Worm (Caenorhabditis elegans): Measurements from ENCODE around the gene lin-23.

The lin-23 gene

ce11 chrII:6370110-6370509 is 993 bp upstream of the lin-23 start (continued):
- no peak for TF ChIP-seq ama-1 (optimal IDR thresholded peaks at IDR 0.05)
- TF ChIP-seq ama-1 (GFP tag; optimal IDR thresholded peaks at IDR 0.05), result no peak
- TF ChIP-seq ZK185.1 (tag; optimal IDR thresholded peaks at IDR 0.05; ENCODE audit: poor library complexity, severe bottlenecking), result peak; percentile 74
- TF ChIP-seq F39B2.1 (GFP tag; IDR thresholded peaks at IDR 0.05), result no peak
- TF ChIP-seq C17E4.6 (GFP tag; IDR thresholded peaks at IDR 0.05), result no peak
- no peak for TF ChIP-seq lag-1 (GFP tag; IDR thresholded peaks at IDR 0.05)
- TF ChIP-seq fkh-3 (tag; optimal IDR thresholded peaks at IDR 0.05), result no peak
- peak; percentile 64; the same call in 1 of the 2 replicates for TF ChIP-seq rcor-1 (GFP tag; IDR thresholded peaks at IDR 0.05)
- TF ChIP-seq hlh-26 (GFP tag; conservative IDR thresholded peaks at IDR 0.05), result no peak
- TF ChIP-seq madf-6 (GFP tag; IDR thresholded peaks at IDR 0.05), result peak; percentile 81
- peak; percentile 58 for TF ChIP-seq tlf-1 (GFP tag; optimal IDR thresholded peaks at IDR 0.05)
- TF ChIP-seq B0261.1 (tag; optimal IDR thresholded peaks at IDR 0.05), result no peak
- TF ChIP-seq T26A5.8 (tag; optimal IDR thresholded peaks at IDR 0.05), result no peak
- no peak for TF ChIP-seq egl-18 (GFP tag; IDR thresholded peaks at IDR 0.05)
- no peak for TF ChIP-seq F37B4.10 (GFP tag; IDR thresholded peaks at IDR 0.05)
- no peak for TF ChIP-seq hlh-12 (tag; optimal IDR thresholded peaks at IDR 0.05)
- TF ChIP-seq B0019.2 (GFP tag; conservative IDR thresholded peaks at IDR 0.05), result peak; percentile 40; the same call in 1 of the 2 replicates
- no peak for TF ChIP-seq repo-1 (tag; optimal IDR thresholded peaks at IDR 0.05)
- TF ChIP-seq tbp1 (GFP tag; optimal IDR thresholded peaks at IDR 0.05), result peak; percentile 68
- peak; percentile 3 for TF ChIP-seq gei-17 (GFP tag; optimal IDR thresholded peaks at IDR 0.05)
- TF ChIP-seq D2030.7 (GFP tag; IDR thresholded peaks at IDR 0.05), result peak; percentile 85
- no peak for TF ChIP-seq let-607 (tag; optimal IDR thresholded peaks at IDR 0.05)
- no peak for TF ChIP-seq sdz-38 (tag; optimal IDR thresholded peaks at IDR 0.05)
- no peak for TF ChIP-seq F10E7.11 (tag; optimal IDR thresholded peaks at IDR 0.05)
- peak; percentile 38 for TF ChIP-seq snpc-1.3 (tag; optimal IDR thresholded peaks at IDR 0.05; ENCODE audit: insufficient read depth)
- TF ChIP-seq ets-4 (GFP tag; optimal IDR thresholded peaks at IDR 0.05), result no peak
- no peak for TF ChIP-seq hsf-1 (GFP tag; IDR thresholded peaks at IDR 0.05)
- TF ChIP-seq attf-5 (GFP tag; optimal IDR thresholded peaks at IDR 0.05), result peak; percentile 95
- peak; percentile 67 for TF ChIP-seq somi-1 (GFP tag; optimal IDR thresholded peaks at IDR 0.05)
- no peak for TF ChIP-seq hrde-1 (tag; optimal IDR thresholded peaks at IDR 0.05; ENCODE audit: borderline replicate concordance)
- TF ChIP-seq zfh-2 (GFP tag; conservative IDR thresholded peaks at IDR 0.05), result peak; percentile 89
- TF ChIP-seq die-1 (tag; optimal IDR thresholded peaks at IDR 0.05), result no peak
- no peak for TF ChIP-seq nhr-27 (tag; optimal IDR thresholded peaks at IDR 0.05)
- peak; percentile 18 for TF ChIP-seq xnd-1 (tag; optimal IDR thresholded peaks at IDR 0.05)
- no peak for TF ChIP-seq snpc-4 (GFP tag; optimal IDR thresholded peaks at IDR 0.05)
- peak; percentile 31 to 63 (median 53) for TF ChIP-seq snpc-4 (tag; optimal IDR thresholded peaks at IDR 0.05)
- no peak for TF ChIP-seq nhr-179 (tag; optimal IDR thresholded peaks at IDR 0.05)
- no peak for TF ChIP-seq Y56A3A.18 (GFP tag; IDR thresholded peaks at IDR 0.05)
- no peak for TF ChIP-seq nhr-120 (GFP tag; IDR thresholded peaks at IDR 0.05)
- no peak for TF ChIP-seq zim-3 (tag; optimal IDR thresholded peaks at IDR 0.05)
- TF ChIP-seq dpff-1 (tag; optimal IDR thresholded peaks at IDR 0.05), result no peak
- TF ChIP-seq dpl-1 (GFP tag; optimal IDR thresholded peaks at IDR 0.05), result no peak
- TF ChIP-seq aptf-2 (GFP tag; conservative IDR thresholded peaks at IDR 0.05), result no peak
- TF ChIP-seq ceh-27 (GFP tag; optimal IDR thresholded peaks at IDR 0.05), result peak; percentile 78
- TF ChIP-seq nhr-80 (tag; optimal IDR thresholded peaks at IDR 0.05), result peak; percentile 79
- no peak for TF ChIP-seq F52B5.7 (tag; optimal IDR thresholded peaks at IDR 0.05)
- no peak for TF ChIP-seq F55B11.4 (tag; optimal IDR thresholded peaks at IDR 0.05; ENCODE audit: borderline replicate concordance, insufficient read depth)
- TF ChIP-seq Y53F4B.3 (GFP tag; IDR thresholded peaks at IDR 0.05), result no peak
- no peak for TF ChIP-seq ceh-79 (tag; optimal IDR thresholded peaks at IDR 0.05)
- TF ChIP-seq bed-1 (GFP tag; IDR thresholded peaks at IDR 0.05), result no peak

Measured in whole organism, young adult.